Worm (Caenorhabditis elegans) whole organism, L1 larva: Measurements from ENCODE around the gene F21D12.2.

ENCODE experiments used
- egl-13 ChIP-seq: sonication (generic microtip); optimal IDR thresholded peaks from 2 replicates; lab custom pipeline; 2016; ENCODE audit warnings: missing genotype, missing genetic modification reagents, missing genetic modification characterization, missing compliant biosample characterization
- fkh-4 ChIP-seq: sonication (generic microtip); optimal IDR thresholded peaks from 2 replicates; lab custom pipeline; 2016; ENCODE audit warnings: missing compliant biosample characterization, missing genetic modification characterization, borderline replicate concordance
- lir-3 ChIP-seq: sonication (generic microtip); optimal IDR thresholded peaks from 2 replicates; lab custom pipeline; 2016; ENCODE audit warnings: mild to moderate bottlenecking, missing genetic modification characterization, moderate library complexity, missing compliant biosample characterization; ENCODE audit not compliant: poor library complexity
- pax-3 ChIP-seq: fragments of 200-800 bp; sonication (Bioruptor generic); optimal IDR thresholded peaks from 2 replicates; lab custom pipeline; 2018; ENCODE audit warnings: mild to moderate bottlenecking, missing genetic modification characterization, moderate library complexity, missing compliant biosample characterization
- unc-130 ChIP-seq: fragments of 150-350 bp; optimal IDR thresholded peaks from 2 replicates; lab custom pipeline; 2017; ENCODE audit warnings: missing biosample characterization, missing genetic modification characterization, inconsistent platforms
- unc-86 ChIP-seq: sonication (generic microtip); optimal IDR thresholded peaks from 2 replicates; lab custom pipeline; 2016; ENCODE audit warnings: missing genetic modification characterization, missing compliant biosample characterization

- TF ChIP-seq egl-13 (tag; lab: Kevin White, UChicago) (no peak), pax-3 (tag; lab: Kevin White, UChicago) (no peak), unc-86 (no peak), fkh-4 (no peak), unc-130 (tag; lab: Kevin White, UChicago) (no peak), lir-3 (tag; lab: Kevin White, UChicago) (no peak)
Measured at ce11 chrII:7314083-7314482, 3.5 kb upstream of the F21D12.2 start, which contains the start of gene F45E12.6.
